Fruit fly (Drosophila melanogaster): ENCODE data around the gene Prosbeta2R1.

Gene Prosbeta2R1

dm6 chrX:5839737-5840136 is 31.0 kb downstream of the Prosbeta2R1 start:
- TF ChIP-seq usp (GFP tag; optimal IDR thresholded peaks at IDR 0.05) = no peak
- no peak for TF ChIP-seq h (GFP tag; optimal IDR thresholded peaks at IDR 0.05)
- no peak for TF ChIP-seq Hnf4 (GFP tag; optimal IDR thresholded peaks at IDR 0.05)
- TF ChIP-seq Hr83 (GFP tag; optimal IDR thresholded peaks at IDR 0.05; ENCODE audit: poor library complexity, severe bottlenecking) = no peak
- TF ChIP-seq dl (GFP tag; optimal IDR thresholded peaks at IDR 0.05; ENCODE audit: insufficient read depth in 1 of 2, partially characterized antibody in 2 of 2) = no peak
- TF ChIP-seq sv (GFP tag; optimal IDR thresholded peaks at IDR 0.05) = no peak
- TF ChIP-seq Sp1 (GFP tag; optimal IDR thresholded peaks at IDR 0.05) = no peak
- TF ChIP-seq dmrt93B (GFP tag; optimal IDR thresholded peaks at IDR 0.05) = no peak
- TF ChIP-seq lola (GFP tag; optimal IDR thresholded peaks at IDR 0.05) = no peak
- TF ChIP-seq dsf (GFP tag; optimal IDR thresholded peaks at IDR 0.05; ENCODE audit: borderline replicate concordance) = no peak
- TF ChIP-seq OdsH (GFP tag; optimal IDR thresholded peaks at IDR 0.05) = no peak
- no peak for TF ChIP-seq sage (GFP tag; optimal IDR thresholded peaks at IDR 0.05)

dm6 chrX:5844980-5845379 is 36.2 kb downstream of the Prosbeta2R1 start, which contains the start of gene CG12729:
Gene CG12729, plus strand, starts transcription at chrX:5845280.
- TF ChIP-seq brk (GFP tag; optimal IDR thresholded peaks at IDR 0.05) = no peak
- TF ChIP-seq HLH106 (tag; optimal IDR thresholded peaks at IDR 0.05) = no peak
- no peak for TF ChIP-seq Myc (optimal IDR thresholded peaks at IDR 0.05)
- no peak for TF ChIP-seq Hr78 (GFP tag; optimal IDR thresholded peaks at IDR 0.05)
- TF ChIP-seq br (GFP tag; optimal IDR thresholded peaks at IDR 0.05) = no peak
- no peak for TF ChIP-seq jim (GFP tag; optimal IDR thresholded peaks at IDR 0.05)
- no peak for TF ChIP-seq dmrt93B (GFP tag; optimal IDR thresholded peaks at IDR 0.05)
- TF ChIP-seq CG9705 (GFP tag; optimal IDR thresholded peaks at IDR 0.05) = no peak
- no peak for TF ChIP-seq CG32264 (GFP tag; optimal IDR thresholded peaks at IDR 0.05)
- no peak for TF ChIP-seq Mio (GFP tag; optimal IDR thresholded peaks at IDR 0.05)
- no peak for TF ChIP-seq Jra (GFP tag; optimal IDR thresholded peaks at IDR 0.05)
- TF ChIP-seq h (GFP tag; optimal IDR thresholded peaks at IDR 0.05) = no peak
- TF ChIP-seq tai (GFP tag; optimal IDR thresholded peaks at IDR 0.05) = no peak
- TF ChIP-seq Hnf4 (GFP tag; optimal IDR thresholded peaks at IDR 0.05) = no peak
- TF ChIP-seq fru (GFP tag; optimal IDR thresholded peaks at IDR 0.05) = no peak
- TF ChIP-seq foxo (GFP tag; optimal IDR thresholded peaks at IDR 0.05) = no peak
- TF ChIP-seq dl (GFP tag; optimal IDR thresholded peaks at IDR 0.05; ENCODE audit: insufficient read depth in 1 of 2, partially characterized antibody in 2 of 2) = no peak
- no peak for TF ChIP-seq woc (GFP tag; optimal IDR thresholded peaks at IDR 0.05)
- no peak for TF ChIP-seq sv (GFP tag; optimal IDR thresholded peaks at IDR 0.05)
- TF ChIP-seq dsf (GFP tag; optimal IDR thresholded peaks at IDR 0.05; ENCODE audit: borderline replicate concordance) = no peak

- TF ChIP-seq GATAd (GFP tag; optimal IDR thresholded peaks at IDR 0.05) (no peak), ey (GFP tag; optimal IDR thresholded peaks at IDR 0.05) (no peak), HLH106 (tag; optimal IDR thresholded peaks at IDR 0.05) (no peak), CrebA (GFP tag; optimal IDR thresholded peaks at IDR 0.05; ENCODE audit: borderline replicate concordance) (no peak), dmrt93B (GFP tag; optimal IDR thresholded peaks at IDR 0.05) (no peak), Dfd (GFP tag; optimal IDR thresholded peaks at IDR 0.05) (no peak), sv (GFP tag; optimal IDR thresholded peaks at IDR 0.05) (no peak), CG32264 (GFP tag; optimal IDR thresholded peaks at IDR 0.05) (no peak), lola (GFP tag; optimal IDR thresholded peaks at IDR 0.05) (no peak), pan (optimal IDR thresholded peaks at IDR 0.05) (no peak), jim (GFP tag; optimal IDR thresholded peaks at IDR 0.05) (no peak), Hr78 (GFP tag; optimal IDR thresholded peaks at IDR 0.05) (no peak), h (GFP tag; optimal IDR thresholded peaks at IDR 0.05) (no peak), Sp1 (GFP tag; optimal IDR thresholded peaks at IDR 0.05) (no peak), foxo (GFP tag; optimal IDR thresholded peaks at IDR 0.05) (no peak), brk (GFP tag; optimal IDR thresholded peaks at IDR 0.05) (no peak), psq (GFP tag; optimal IDR thresholded peaks at IDR 0.05) (no peak), Abd-B (GFP tag; optimal IDR thresholded peaks at IDR 0.05) (no peak), dsf (GFP tag; optimal IDR thresholded peaks at IDR 0.05; ENCODE audit: borderline replicate concordance) (no peak)
These were observed 38.8 kb downstream of the Prosbeta2R1 start for dm6 chrX:5847544-5847943.

DNA sequence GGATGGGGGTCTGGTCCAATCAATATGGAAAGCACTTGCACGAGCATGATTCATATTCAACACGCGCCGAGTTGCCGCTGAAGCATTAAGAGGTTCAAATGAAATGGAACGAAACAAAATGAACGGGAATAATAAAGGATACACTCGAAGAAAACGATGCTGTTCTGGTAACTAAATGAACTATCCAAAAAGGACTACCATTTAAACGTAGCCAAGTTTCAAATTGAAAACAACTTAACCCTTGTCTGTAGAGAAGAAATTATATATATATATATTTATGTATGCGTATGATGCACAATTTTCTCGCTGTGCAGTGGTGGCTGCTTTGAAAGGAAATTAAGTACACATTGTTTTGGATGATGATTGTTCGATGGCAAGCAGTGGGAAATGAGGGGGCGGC is 43.9 kb downstream of the Prosbeta2R1 start:
- TF ChIP-seq Vsx2 (GFP tag; optimal IDR thresholded peaks at IDR 0.05; ENCODE audit: partially characterized antibody) (no peak), lola (GFP tag; optimal IDR thresholded peaks at IDR 0.05) (no peak), GATAd (GFP tag; optimal IDR thresholded peaks at IDR 0.05) (no peak), jim (GFP tag; optimal IDR thresholded peaks at IDR 0.05) (no peak), OdsH (GFP tag; optimal IDR thresholded peaks at IDR 0.05) (no peak), N (GFP tag; optimal IDR thresholded peaks at IDR 0.05) (no peak), HLH106 (tag; optimal IDR thresholded peaks at IDR 0.05) (no peak), Abd-B (GFP tag; optimal IDR thresholded peaks at IDR 0.05) (no peak), pan (optimal IDR thresholded peaks at IDR 0.05) (no peak), dmrt93B (GFP tag; optimal IDR thresholded peaks at IDR 0.05) (no peak), brk (GFP tag; optimal IDR thresholded peaks at IDR 0.05) (no peak), rgr (GFP tag; optimal IDR thresholded peaks at IDR 0.05) (no peak), Hr78 (GFP tag; optimal IDR thresholded peaks at IDR 0.05) (no peak), tai (GFP tag; optimal IDR thresholded peaks at IDR 0.05) (no peak), h (GFP tag; optimal IDR thresholded peaks at IDR 0.05) (no peak)

All from whole organism, wandering third instar larva.